Fruit fly (Drosophila melanogaster) whole organism, embryonic: ENCODE results near the gene Zif.

ENCODE experiments used
- CG10543 ChIP-seq: fragments of 200-800 bp; sonication (Bioruptor generic); optimal IDR thresholded peaks from 3 replicates; lab custom pipeline; 2017; ENCODE audit warnings: missing biosample characterization, mild to moderate bottlenecking, missing genetic modification characterization, moderate library complexity
- CG11504 ChIP-seq: fragments of 200-800 bp; sonication (Bioruptor generic); optimal IDR thresholded peaks from 3 replicates; lab custom pipeline; 2019; ENCODE audit warnings: missing biosample characterization, mild to moderate bottlenecking, missing genetic modification characterization, moderate library complexity
- CG11696 ChIP-seq: fragments of 200-800 bp; sonication (Bioruptor generic); IDR thresholded peaks from 2 replicates; pipeline ENCODE4 v1.3.6; 2022; ENCODE audit warnings: missing biosample characterization, missing genetic modification characterization
- CG12769 ChIP-seq: fragments of 200-800 bp; sonication (Bioruptor generic); optimal IDR thresholded peaks from 2 replicates; lab custom pipeline; 2019; ENCODE audit warnings: missing biosample characterization, mild to moderate bottlenecking, missing genetic modification characterization, moderate library complexity
- CG16863 ChIP-seq: fragments of 200-800 bp; sonication (Bioruptor generic); optimal IDR thresholded peaks from 3 replicates; lab custom pipeline; 2016; ENCODE audit warnings: missing biosample characterization, missing genetic modification characterization
- CG17186 ChIP-seq: fragments of 200-800 bp; sonication (Bioruptor generic); optimal IDR thresholded peaks from 3 replicates; lab custom pipeline; 2017; ENCODE audit warnings: missing biosample characterization, missing genetic modification reagents, missing genetic modification characterization
- CG17361 ChIP-seq: fragments of 200-800 bp; sonication (Bioruptor generic); IDR thresholded peaks from 3 replicates; pipeline ENCODE4 v1.3.6; 2022; ENCODE audit warnings: missing biosample characterization, missing genetic modification characterization
- CG18262 ChIP-seq: fragments of 200-800 bp; optimal IDR thresholded peaks from 3 replicates; lab custom pipeline; 2019; ENCODE audit warnings: missing biosample characterization, mild to moderate bottlenecking, missing genetic modification characterization, moderate library complexity
- CG2712 ChIP-seq: fragments of 200-800 bp; optimal IDR thresholded peaks from 3 replicates; lab custom pipeline; 2019; ENCODE audit warnings: missing biosample characterization, mild to moderate bottlenecking, missing genetic modification characterization, moderate library complexity
- CG2889 ChIP-seq: fragments of 200-800 bp; sonication (Bioruptor generic); IDR thresholded peaks from 3 replicates; pipeline ENCODE4 v1.3.6; 2022; ENCODE audit warnings: missing biosample characterization, missing genetic modification characterization
- CG30403 ChIP-seq: fragments of 200-800 bp; sonication (Bioruptor generic); optimal IDR thresholded peaks from 3 replicates; lab custom pipeline; 2016; ENCODE audit warnings: missing biosample characterization, missing genetic modification characterization
- CG4328 ChIP-seq: fragments of 200-800 bp; sonication (Bioruptor generic); optimal IDR thresholded peaks from 3 replicates; lab custom pipeline; 2017; ENCODE audit warnings: missing biosample characterization, missing genetic modification reagents, missing genetic modification characterization
- CG6175 ChIP-seq: fragments of 200-800 bp; sonication (Bioruptor generic); IDR thresholded peaks from 3 replicates; pipeline ENCODE4 v1.3.6; 2022; ENCODE audit warnings: missing biosample characterization, missing genetic modification characterization
- CG7372 ChIP-seq: fragments of 200-800 bp; sonication (Bioruptor generic); IDR thresholded peaks from 2 replicates; pipeline ENCODE4 v1.3.6; 2022; ENCODE audit warnings: missing biosample characterization, missing genetic modification characterization
- CG8089 ChIP-seq: fragments of 200-800 bp; sonication (Bioruptor generic); optimal IDR thresholded peaks from 3 replicates; lab custom pipeline; 2016; ENCODE audit warnings: missing biosample characterization, missing genetic modification characterization
- CG9437 ChIP-seq: fragments of 200-800 bp; sonication (Bioruptor generic); optimal IDR thresholded peaks from 2 replicates; lab custom pipeline; 2018; ENCODE audit warnings: missing biosample characterization, mild to moderate bottlenecking, missing genetic modification characterization
- CG9932 ChIP-seq: fragments of 200-800 bp; sonication (Bioruptor generic); IDR thresholded peaks from 2 replicates; pipeline ENCODE4 v1.3.6; 2022; ENCODE audit warnings: missing biosample characterization, missing genetic modification characterization
- CoRest ChIP-seq: fragments of 200-800 bp; sonication (Bioruptor generic); optimal IDR thresholded peaks from 3 replicates; lab custom pipeline; 2018; ENCODE audit warnings: missing biosample characterization, mild to moderate bottlenecking, missing genetic modification characterization, moderate library complexity
- Deaf1 ChIP-seq: fragments of 200-800 bp; optimal IDR thresholded peaks from 3 replicates; lab custom pipeline; 2019; ENCODE audit warnings: missing biosample characterization, mild to moderate bottlenecking, missing genetic modification characterization, moderate library complexity
- Dref ChIP-seq: fragments of 200-800 bp; sonication (Bioruptor generic); IDR thresholded peaks from 2 replicates; pipeline ENCODE4 v1.3.6; 2022; ENCODE audit warnings: missing biosample characterization, missing genetic modification characterization
- Fer2 ChIP-seq: fragments of 200-800 bp; sonication (Bioruptor generic); optimal IDR thresholded peaks from 2 replicates; lab custom pipeline; 2018; ENCODE audit warnings: missing biosample characterization, mild to moderate bottlenecking, missing genetic modification characterization, moderate library complexity
- Oli ChIP-seq: fragments of 200-800 bp; sonication (Bioruptor generic); optimal IDR thresholded peaks from 2 replicates; lab custom pipeline; 2018; ENCODE audit warnings: missing biosample characterization, mild to moderate bottlenecking, missing genetic modification characterization, moderate library complexity
- Sox100B ChIP-seq: fragments of 200-800 bp; sonication (Bioruptor generic); optimal IDR thresholded peaks from 3 replicates; lab custom pipeline; 2018; ENCODE audit warnings: missing biosample characterization, mild to moderate bottlenecking, missing genetic modification characterization
- TFAM ChIP-seq: fragments of 200-800 bp; sonication (Bioruptor generic); optimal IDR thresholded peaks from 2 replicates; lab custom pipeline; 2017; ENCODE audit warnings: missing biosample characterization, missing genetic modification characterization, inconsistent platforms
- Xrp1 ChIP-seq: fragments of 200-800 bp; sonication (Bioruptor generic); IDR thresholded peaks from 2 replicates; pipeline ENCODE4 v1.3.6; 2022; ENCODE audit warnings: missing biosample characterization, missing genetic modification characterization
- abd-A ChIP-seq: fragments of 200-800 bp; sonication (Bioruptor generic); optimal IDR thresholded peaks from 3 replicates; lab custom pipeline; 2019; ENCODE audit warnings: missing biosample characterization, mild to moderate bottlenecking, missing genetic modification characterization, moderate library complexity
- cas ChIP-seq: fragments of 200-800 bp; sonication (Bioruptor generic); IDR thresholded peaks from 2 replicates; pipeline ENCODE4 v1.3.6; 2022; ENCODE audit warnings: missing biosample characterization, missing genetic modification characterization
- cg ChIP-seq: fragments of 200-800 bp; sonication (Bioruptor generic); optimal IDR thresholded peaks from 3 replicates; lab custom pipeline; 2019; ENCODE audit warnings: missing biosample characterization, mild to moderate bottlenecking, missing genetic modification characterization, moderate library complexity
- chinmo ChIP-seq: fragments of 200-800 bp; sonication (Bioruptor generic); IDR thresholded peaks from 4 replicates; pipeline ENCODE4 v1.3.6; 2022; ENCODE audit warnings: missing biosample characterization, missing genetic modification characterization; ENCODE audit not compliant: partially characterized antibody
- crol ChIP-seq: fragments of 200-800 bp; sonication (Bioruptor generic); IDR thresholded peaks from 2 replicates; pipeline ENCODE4 v1.3.6; 2022; ENCODE audit warnings: missing biosample characterization, missing genetic modification characterization
- dmrt99B ChIP-seq: fragments of 200-800 bp; sonication (Bioruptor generic); optimal IDR thresholded peaks from 2 replicates; lab custom pipeline; 2018; ENCODE audit warnings: missing biosample characterization, mild to moderate bottlenecking, missing genetic modification characterization, moderate library complexity
- emc ChIP-seq: fragments of 200-800 bp; sonication (Bioruptor generic); optimal IDR thresholded peaks from 2 replicates; lab custom pipeline; 2016; ENCODE audit warnings: missing biosample characterization, missing genetic modification characterization
- fd96Cb ChIP-seq: fragments of 200-800 bp; sonication (Bioruptor generic); optimal IDR thresholded peaks from 2 replicates; lab custom pipeline; 2018; ENCODE audit warnings: missing biosample characterization, mild to moderate bottlenecking, missing genetic modification characterization, moderate library complexity
- grau ChIP-seq: fragments of 200-800 bp; optimal IDR thresholded peaks from 3 replicates; lab custom pipeline; 2019; ENCODE audit warnings: missing biosample characterization, mild to moderate bottlenecking, missing genetic modification characterization, moderate library complexity
- inv ChIP-seq: fragments of 200-800 bp; sonication (Bioruptor generic); IDR thresholded peaks from 2 replicates; pipeline ENCODE4 v1.3.6; 2022; ENCODE audit warnings: missing biosample characterization, missing genetic modification characterization; ENCODE audit not compliant: partially characterized antibody
- klu ChIP-seq: fragments of 200-800 bp; sonication (Bioruptor generic); IDR thresholded peaks from 2 replicates; pipeline ENCODE4 v1.3.6; 2022; ENCODE audit warnings: missing biosample characterization, missing genetic modification characterization
- mirr ChIP-seq: fragments of 200-800 bp; sonication (Bioruptor generic); optimal IDR thresholded peaks from 3 replicates; lab custom pipeline; 2018; ENCODE audit warnings: missing biosample characterization, mild to moderate bottlenecking, missing genetic modification characterization
- nau ChIP-seq: fragments of 200-800 bp; sonication (Bioruptor generic); optimal IDR thresholded peaks from 3 replicates; lab custom pipeline; 2017; ENCODE audit warnings: missing biosample characterization, mild to moderate bottlenecking, missing genetic modification characterization, missing genetic modification reagents
- nmo ChIP-seq: fragments of 200-800 bp; sonication (Bioruptor generic); optimal IDR thresholded peaks from 2 replicates; lab custom pipeline; 2018; ENCODE audit warnings: missing biosample characterization, mild to moderate bottlenecking, missing genetic modification characterization, moderate library complexity
- phol ChIP-seq: fragments of 200-800 bp; sonication (Bioruptor generic); optimal IDR thresholded peaks from 3 replicates; lab custom pipeline; 2018; ENCODE audit warnings: missing biosample characterization, mild to moderate bottlenecking, missing genetic modification characterization, moderate library complexity
- sens ChIP-seq: fragments of 200-800 bp; sonication (Bioruptor generic); peaks from one replicate; lab custom pipeline; 2016; ENCODE audit warnings: missing biosample characterization, missing genetic modification characterization
- sr ChIP-seq: fragments of 200-800 bp; sonication (Bioruptor generic); IDR thresholded peaks from 3 replicates; pipeline ENCODE4 v1.3.6; 2022; ENCODE audit warnings: missing biosample characterization, missing genetic modification characterization
- tio ChIP-seq: fragments of 200-800 bp; sonication (Bioruptor generic); optimal IDR thresholded peaks from 2 replicates; lab custom pipeline; 2017; ENCODE audit warnings: missing biosample characterization, missing genetic modification characterization, inconsistent platforms
- tx ChIP-seq: fragments of 200-800 bp; sonication (Bioruptor generic); optimal IDR thresholded peaks from 2 replicates; lab custom pipeline; 2016; ENCODE audit warnings: missing biosample characterization, missing genetic modification characterization

The Zif gene

DNA sequence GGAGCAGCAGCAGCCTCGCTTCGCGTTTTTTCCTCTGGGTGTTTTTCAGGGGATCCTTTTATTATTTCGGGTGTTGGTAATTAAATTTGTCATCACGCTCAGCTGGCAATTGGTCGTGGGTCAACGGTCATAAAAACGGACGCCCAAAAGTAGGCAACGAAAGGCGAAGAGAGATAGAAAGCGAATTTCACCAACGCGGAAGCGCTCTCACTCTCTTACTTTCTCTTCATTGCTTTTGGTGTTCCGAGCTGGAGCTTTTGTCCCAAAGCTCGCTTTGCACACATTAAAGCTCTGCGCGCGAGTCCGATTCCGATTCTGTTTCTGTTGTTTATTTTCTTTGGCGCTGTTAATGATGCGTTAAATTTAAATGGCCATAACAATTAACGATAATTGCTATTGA is 17.5 kb downstream of the Zif start (continued):
- peak; percentile 42 for TF ChIP-seq Deaf1 (tag; lab: Kevin White, UChicago)

DNA sequence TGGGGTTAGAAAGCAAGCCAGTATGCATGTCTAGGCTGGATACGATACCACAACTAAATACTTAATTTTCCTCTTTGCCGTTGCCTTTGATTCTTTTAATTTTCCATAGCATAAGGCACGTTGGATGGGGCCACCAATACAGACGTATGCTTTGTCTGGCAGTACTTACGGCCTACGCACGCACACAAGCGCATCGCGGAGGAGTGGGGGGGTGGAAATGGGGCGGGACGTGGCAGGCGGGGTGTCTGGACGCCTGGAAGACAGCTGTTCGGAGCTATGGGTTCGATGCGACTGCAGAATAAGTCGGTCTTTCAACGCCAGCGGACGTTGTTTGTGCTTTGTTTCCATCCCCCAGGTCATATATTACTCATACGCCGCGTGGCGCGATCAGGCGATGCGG is 19.5 kb downstream of the Zif start:
- no peak for TF ChIP-seq CG2889 (GFP tag; lab: Robert Waterston, UW)
- peak; percentile 58 for TF ChIP-seq CG12769 (tag; lab: Kevin White, UChicago)
- TF ChIP-seq emc (GFP tag; lab: Kevin White, UChicago) = no peak
- 0 out of 3 replicates have a peak, but pooled peaks have one; percentile 12 for TF ChIP-seq CG6175 (GFP tag; lab: Robert Waterston, UW)
- peak; percentile 8 for TF ChIP-seq nau (GFP tag; lab: Kevin White, UChicago)
- no peak for TF ChIP-seq mirr
- no peak for TF ChIP-seq cas (GFP tag; lab: Robert Waterston, UW)
- TF ChIP-seq crol (GFP tag; lab: Robert Waterston, UW) = peak; percentile 46; the same call in 1 of the 2 replicates
- TF ChIP-seq CG30403 = no peak
- TF ChIP-seq CG18262 (tag; lab: Kevin White, UChicago) = no peak
- peak; percentile 14 for TF ChIP-seq CG10543 (GFP tag; lab: Kevin White, UChicago)
- TF ChIP-seq sr (GFP tag; lab: Robert Waterston, UW) = peak; percentile 69
- TF ChIP-seq Fer2 = no peak
- peak; percentile 14 for TF ChIP-seq cg (GFP tag; lab: Kevin White, UChicago)
- TF ChIP-seq CG4328 = no peak
- TF ChIP-seq CG7372 (GFP tag; lab: Robert Waterston, UW) = 0 out of 2 replicates have a peak, but pooled peaks have one; percentile 13
- no peak for TF ChIP-seq TFAM (GFP tag; lab: Kevin White, UChicago)
- no peak for TF ChIP-seq CG17186 (GFP tag; lab: Kevin White, UChicago)
- TF ChIP-seq tx (GFP tag; lab: Kevin White, UChicago) = no peak
- TF ChIP-seq CG11696 = no peak

DNA sequence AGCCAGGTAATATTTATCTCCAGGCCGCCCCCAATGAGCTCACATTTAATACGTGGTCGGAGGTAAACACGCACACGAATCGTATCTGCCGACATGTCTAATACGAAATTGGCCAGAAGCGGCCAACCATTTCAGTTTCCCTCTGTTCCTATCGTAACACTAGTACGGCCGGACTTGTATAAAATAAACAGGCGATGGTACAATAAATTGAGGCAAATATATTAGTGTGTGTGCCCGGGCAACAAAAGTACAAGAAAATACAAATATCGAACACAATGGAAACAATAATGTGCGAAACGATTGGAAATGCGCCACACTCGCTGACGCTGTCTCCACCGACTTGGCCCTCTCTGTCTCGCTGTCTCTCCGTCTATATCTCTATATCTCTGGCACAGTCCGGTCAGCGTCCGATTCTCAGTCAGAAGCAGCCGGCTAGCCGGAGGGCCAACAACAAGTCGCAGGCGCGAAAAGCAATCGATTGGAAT is 21.0 kb downstream of the Zif start, which contains the start of gene CG15186:
Gene CG15186, plus strand, starts transcription at position 435 of the 485 bp plus-strand sequence.
- TF ChIP-seq chinmo (GFP tag; lab: Robert Waterston, UW) (0 out of 4 replicates have a peak, but pooled peaks have one; percentile 42), CG16863 (GFP tag; lab: Kevin White, UChicago) (no peak), CG9932 (GFP tag; lab: Robert Waterston, UW) (0 out of 2 replicates have a peak, but pooled peaks have one; percentile 17), Deaf1 (tag; lab: Kevin White, UChicago) (peak; percentile 3), klu (GFP tag; lab: Robert Waterston, UW) (no peak), sens (GFP tag; lab: Kevin White, UChicago) (peak; percentile 13), Dref (GFP tag; lab: Robert Waterston, UW) (peak; percentile 31; the same call in 1 of the 2 replicates), CG10543 (GFP tag; lab: Kevin White, UChicago) (peak; percentile 65), inv (GFP tag; lab: Robert Waterston, UW) (no peak), abd-A (peak; percentile 64)

DNA sequence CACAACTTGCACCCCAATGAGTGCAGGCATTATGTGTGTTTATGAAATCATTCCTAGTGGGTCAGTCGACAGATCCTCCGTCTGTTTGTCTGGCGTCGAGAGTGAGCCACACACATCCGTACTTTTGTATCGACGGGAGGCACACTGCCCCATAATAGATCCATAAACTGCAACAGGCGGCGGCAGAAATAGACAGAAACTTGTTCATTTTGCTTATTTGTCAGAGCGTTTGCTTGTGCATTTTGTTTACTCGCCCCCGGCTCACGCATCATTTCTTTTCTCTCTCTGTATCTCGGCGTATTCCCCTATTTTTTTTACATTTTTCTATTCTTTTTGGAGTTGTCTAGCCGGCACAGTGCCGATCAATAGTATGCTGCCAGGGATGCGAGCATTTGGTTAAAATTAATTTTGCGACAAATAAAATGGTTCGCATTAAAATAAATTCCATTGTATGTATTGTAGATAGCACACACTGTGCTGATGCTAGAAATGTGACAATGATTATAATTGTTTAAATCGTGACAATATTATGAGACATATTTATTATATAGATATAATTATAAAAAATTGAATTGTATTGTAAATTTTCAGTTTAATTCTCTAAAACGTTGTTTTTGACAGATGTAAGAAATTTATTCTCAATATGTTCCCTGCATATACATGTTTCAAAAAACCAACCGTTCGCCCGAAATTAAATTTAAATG is 25.0 kb downstream of the Zif start:
- peak; percentile 18 for TF ChIP-seq nmo (GFP tag; lab: Kevin White, UChicago)
- peak; percentile 47 for TF ChIP-seq Sox100B (GFP tag; lab: Kevin White, UChicago)
- TF ChIP-seq cg (GFP tag; lab: Kevin White, UChicago) = no peak
- peak; percentile 13 for TF ChIP-seq fd96Cb (tag; lab: Kevin White, UChicago)
- TF ChIP-seq CG2712 (tag; lab: Kevin White, UChicago) = peak; percentile 19
- peak; percentile 7 for TF ChIP-seq CG30403
- TF ChIP-seq CG11504 (tag; lab: Kevin White, UChicago) = peak; percentile 38
- peak; percentile 19 for TF ChIP-seq Oli (tag; lab: Kevin White, UChicago)
- peak; percentile 27 for TF ChIP-seq CoRest
- TF ChIP-seq CG9437 (GFP tag; lab: Kevin White, UChicago) = peak; percentile 29
- TF ChIP-seq Xrp1 (GFP tag; lab: Robert Waterston, UW) = no peak
- TF ChIP-seq phol (tag; lab: Kevin White, UChicago) = peak; percentile 10
- peak; percentile 8 for TF ChIP-seq grau
- peak; percentile 13 for TF ChIP-seq tio (GFP tag; lab: Kevin White, UChicago)
- peak; percentile 59; the same call in 2 of the 3 replicates for TF ChIP-seq CG17361 (GFP tag; lab: Robert Waterston, UW)
- no peak for TF ChIP-seq CG7372 (GFP tag; lab: Robert Waterston, UW)
- peak; percentile 25 for TF ChIP-seq dmrt99B
- TF ChIP-seq CG8089 = no peak
